Fruit fly (Drosophila melanogaster) whole organism, larva: ENCODE measurements around the gene CG31347.
A peak's percentile ranks its signal among the peaks of the same experiment; 100 is the strongest.

Experiments used
- noc ChIP-seq: fragments of 200-800 bp; sonication (Bioruptor generic); optimal IDR thresholded peaks from 3 replicates; lab custom pipeline; 2019; ENCODE audit warnings: missing biosample characterization, mild to moderate bottlenecking, missing genetic modification characterization, moderate library complexity

CG31347 gene

DNA sequence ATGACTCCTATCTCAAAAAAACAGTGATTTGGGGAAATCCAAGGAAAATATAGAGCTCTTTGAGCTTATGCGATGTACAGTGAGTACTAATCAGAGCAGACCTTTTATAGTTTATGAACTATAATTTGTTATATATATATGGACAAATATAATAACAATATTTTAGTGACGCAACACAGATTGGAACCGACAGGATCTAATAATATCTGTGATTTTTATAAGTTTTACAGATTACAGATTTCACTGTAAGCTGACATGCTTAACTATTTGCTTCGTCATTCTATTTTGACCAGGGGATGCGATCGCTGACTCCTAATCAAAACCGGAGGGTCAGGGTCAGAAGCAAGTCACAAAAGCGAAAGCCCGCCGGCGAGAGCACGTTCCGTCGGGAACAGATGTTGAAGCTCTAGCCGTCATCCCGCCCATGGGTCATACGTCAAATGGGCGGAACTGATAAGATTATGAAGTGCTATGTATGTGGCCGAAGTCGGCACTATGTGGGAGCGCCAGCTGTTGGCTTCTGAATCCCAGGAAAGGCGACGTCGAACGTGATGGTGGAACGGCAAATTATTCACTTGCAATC is 18.3 kb downstream of the CG31347 start, which contains the start of gene Gnmt:
Gnmt (plus strand) TSS at position 568 of the 583 bp plus-strand sequence.
- peak; percentile 88 for TF ChIP-seq noc (tag; lab: Kevin White, UChicago)

DNA sequence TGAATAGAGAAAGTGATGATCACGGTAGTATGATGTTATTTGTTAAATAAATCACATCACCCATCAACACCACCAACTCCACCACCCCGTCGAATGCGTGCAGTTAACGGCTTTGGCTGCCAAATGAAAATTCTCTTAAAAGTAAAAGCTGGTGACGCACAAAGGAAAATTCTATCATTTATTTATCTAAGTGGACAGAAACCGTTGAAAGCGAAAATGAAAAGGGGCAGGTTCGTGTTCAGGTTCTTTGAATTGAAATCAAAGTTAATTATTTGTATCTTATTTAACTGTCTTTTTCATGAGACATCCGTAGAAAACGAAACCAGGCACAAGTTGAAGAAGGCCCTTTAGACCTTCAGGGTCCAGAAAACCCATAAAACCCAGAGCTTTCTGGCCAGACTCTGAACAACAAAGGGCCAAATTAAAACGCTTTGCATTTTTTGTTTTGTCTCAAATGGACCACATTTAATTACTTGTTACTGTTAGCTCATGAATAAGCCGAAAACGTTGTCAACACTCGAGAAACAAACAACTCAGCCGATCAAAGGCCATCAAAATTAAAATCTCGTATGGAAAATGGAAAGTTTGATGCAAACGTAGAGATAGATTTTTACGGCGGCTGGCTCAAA is 26.1 kb downstream of the CG31347 start:
- TF ChIP-seq noc (tag; lab: Kevin White, UChicago): no peak

DNA sequence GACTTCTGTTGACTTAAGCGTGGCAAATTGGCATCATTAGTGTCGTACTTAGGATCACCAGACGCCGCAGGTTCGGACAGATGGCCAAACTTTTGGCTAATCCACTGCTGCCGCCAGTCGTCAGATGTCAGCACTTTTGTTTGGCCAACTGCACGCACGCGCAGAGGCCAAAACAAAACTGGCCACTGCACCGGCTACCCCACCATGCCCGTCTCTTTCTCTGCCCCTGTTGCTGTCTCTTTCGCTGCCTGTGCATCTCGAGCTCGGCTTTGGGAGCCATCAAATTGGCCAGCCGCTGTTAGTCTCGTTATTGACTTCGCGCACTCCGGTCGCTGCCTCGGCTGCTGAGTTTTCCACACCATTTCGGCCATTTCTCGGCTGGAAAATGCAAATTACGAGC is 29.9 kb downstream of the CG31347 start, which contains the start of gene CG14395:
CG14395 (plus strand) TSS at position 301 of the 400 bp plus-strand sequence.
- no peak for TF ChIP-seq noc (tag; lab: Kevin White, UChicago)

DNA sequence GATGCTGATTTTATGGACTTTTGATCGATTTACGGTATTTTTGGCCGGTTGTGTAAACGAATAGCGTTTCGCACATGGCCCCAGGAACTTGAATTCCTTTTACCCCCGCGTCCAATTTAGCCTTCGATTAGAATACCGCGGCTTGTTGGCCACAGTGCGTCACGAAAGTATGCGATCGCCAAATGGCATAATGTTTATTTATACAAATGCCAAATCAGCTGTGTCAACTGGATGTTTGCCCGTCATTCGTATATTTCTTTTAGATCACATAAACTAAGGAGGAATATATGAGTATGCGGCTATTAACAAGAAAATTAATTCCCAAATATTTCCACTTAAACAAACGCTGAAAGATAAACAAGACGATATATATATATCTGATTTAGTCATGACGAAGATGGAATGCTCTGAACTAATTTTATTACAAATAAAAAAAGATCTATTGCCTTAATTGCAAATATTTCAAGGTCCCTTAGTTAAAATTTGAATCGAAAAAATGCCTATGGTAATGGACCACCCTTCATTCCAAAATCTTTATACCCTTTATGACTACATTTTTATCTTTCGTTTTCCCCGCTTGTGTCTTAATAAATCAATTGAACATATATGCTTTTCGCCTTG is 35.3 kb downstream of the CG31347 start:
- TF ChIP-seq noc (tag; lab: Kevin White, UChicago): peak; percentile 9

DNA sequence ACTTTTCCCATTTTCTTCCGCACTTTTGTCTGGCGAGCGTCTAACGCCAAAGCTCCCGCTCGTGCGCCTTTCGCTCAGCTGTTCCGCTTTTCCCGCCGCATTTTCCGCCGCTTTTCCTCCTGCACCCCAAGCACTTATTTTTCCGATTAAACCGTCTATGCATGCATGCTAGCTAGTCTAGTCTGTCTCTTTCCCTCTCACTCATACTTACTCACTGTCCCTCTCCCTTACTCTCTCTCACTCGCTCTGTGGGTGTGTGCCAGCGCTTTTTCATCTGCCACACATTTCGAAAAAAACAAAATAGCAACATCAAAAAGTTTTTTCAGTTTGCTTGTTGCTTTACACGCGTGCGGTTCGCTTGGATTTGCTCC is 38.2 kb downstream of the CG31347 start, which contains the start of gene CG6225:
CG6225 (plus strand) TSS at position 325 of the 371 bp plus-strand sequence.
- TF ChIP-seq noc (tag; lab: Kevin White, UChicago): no peak

DNA sequence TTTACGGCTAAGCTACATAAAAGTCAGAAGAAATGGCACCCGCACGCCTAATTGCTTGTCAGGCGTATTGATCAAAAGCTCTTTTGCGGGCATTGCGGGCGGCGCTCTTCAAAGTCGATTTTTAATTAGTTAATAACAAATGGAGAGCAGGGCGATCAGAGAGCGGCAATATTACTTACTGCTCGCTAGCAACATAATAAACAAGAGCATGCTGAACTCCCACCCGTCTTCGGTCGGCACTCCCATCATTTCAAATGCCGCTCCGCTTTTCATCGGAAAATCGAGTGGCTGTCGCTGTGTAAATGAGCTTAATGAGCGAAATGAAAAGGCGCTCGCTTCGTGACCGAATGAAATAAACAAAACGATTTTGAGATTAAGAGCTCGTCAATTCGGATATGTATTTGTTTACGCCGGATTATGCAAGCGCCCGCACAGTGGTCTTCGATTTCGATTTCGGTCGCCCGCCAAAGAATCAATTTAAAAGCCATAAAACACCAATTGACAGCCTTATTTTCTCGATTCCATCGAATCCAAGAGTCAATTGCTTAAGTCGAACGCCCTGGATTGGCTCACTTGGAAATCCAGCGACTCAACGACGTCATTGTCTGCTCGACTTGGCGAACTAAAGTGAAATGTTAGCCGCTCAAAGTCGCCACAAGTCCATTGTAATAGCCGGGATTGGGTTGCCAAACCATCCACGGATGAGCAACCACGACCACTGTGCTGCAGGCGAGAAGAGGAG is 38.7 kb downstream of the CG31347 start:
- peak; percentile 67 for TF ChIP-seq noc (tag; lab: Kevin White, UChicago)

DNA sequence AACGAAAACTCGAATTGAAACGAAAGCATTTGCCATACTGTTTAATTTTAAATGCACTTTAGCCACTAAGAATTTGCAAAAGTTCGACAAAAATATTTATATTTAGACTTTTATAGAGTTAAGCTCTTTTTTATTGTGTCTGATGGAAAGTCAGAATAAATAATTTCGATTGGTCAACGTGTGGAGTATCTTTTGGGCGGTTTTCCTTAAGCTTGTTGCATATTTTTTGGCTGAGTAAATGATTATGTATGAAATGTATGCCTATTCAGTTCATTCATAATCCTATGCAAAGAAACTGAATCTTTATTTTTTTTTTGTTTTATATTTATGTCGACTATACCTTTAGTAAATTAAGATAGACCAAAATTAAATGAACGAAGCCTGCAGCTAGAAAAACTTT is 39.7 kb downstream of the CG31347 start:
- TF ChIP-seq noc (tag; lab: Kevin White, UChicago): no peak

DNA sequence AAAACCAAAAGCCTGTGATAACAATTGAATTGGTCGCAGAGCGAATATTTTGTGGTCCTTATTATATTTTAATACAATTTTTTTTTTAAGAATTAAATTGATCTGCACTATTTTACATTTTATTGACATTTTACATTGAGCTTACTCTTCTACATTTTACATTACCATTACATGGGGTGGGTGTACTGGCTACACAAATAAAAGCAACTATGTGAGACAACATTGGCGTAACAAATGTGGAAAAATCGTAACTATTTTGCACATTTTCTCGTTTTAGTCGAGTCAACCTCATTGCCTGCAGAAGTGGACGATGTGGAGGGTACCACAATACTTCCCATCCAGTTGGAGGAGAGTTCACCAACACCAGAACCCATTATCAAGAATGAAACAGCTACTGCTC is 41.9 kb downstream of the CG31347 start:
- no peak for TF ChIP-seq noc (tag; lab: Kevin White, UChicago)

DNA sequence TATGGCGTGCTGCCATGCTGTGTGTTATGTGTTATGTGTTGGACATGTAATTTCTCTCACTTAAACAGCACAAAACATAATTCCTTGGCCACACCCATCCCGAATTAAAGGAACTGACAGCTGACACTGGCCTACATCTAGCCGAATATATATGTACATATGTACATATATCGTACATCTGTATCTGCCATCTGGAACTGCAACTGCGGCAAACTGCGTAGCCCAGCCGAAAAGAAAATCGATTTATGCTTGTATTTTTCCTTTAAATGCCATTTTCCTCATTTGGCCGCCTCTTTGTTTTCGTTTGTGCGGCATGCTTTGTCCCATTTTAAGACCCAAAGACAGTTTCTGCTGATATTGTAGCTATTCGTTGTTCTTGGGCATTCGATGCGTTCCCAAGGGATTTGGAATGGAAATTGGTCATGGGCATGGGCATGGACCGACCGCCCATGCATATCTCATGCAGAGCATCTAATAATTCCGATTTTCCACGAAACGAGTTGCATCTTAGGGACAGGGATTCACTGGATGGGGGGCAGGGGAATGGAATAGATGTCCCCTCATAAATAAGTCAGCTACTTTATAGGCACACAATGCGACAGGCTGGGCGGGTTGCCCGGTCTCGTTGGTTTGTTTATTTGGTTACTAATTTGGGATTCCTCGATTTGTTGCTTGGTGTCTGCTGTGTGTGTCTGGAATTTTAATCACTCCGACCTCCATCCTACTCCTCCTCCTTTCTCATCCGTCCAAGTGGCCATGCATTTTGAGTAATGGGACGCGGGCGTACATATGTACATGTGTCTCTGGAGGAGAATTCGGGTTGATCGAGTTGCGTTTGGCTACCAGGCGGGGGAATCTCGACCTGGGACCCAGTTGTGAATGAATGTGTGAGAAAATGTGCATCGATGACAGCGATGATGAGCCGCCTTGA is 43.0 kb downstream of the CG31347 start:
- no peak for TF ChIP-seq noc (tag; lab: Kevin White, UChicago)

DNA sequence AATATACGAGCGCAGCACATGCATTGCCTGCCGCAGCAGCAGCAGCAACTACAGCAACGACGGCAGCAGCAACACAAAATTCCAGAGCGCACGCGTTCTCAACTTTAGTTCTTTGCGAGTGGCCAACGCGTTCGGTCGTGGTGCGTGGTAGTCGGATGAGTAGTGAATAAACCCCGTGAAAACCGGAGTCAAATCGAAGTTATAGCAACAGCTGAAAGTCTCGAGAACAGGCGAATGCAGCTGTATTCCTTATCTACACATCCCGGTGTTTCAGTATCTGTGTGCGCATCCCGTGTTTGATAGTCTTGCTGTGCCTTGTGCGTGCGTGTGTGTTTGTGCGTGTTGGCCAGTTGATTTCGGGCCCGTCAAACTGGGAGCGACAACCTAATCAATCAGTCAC is 44.4 kb downstream of the CG31347 start, which contains the start of gene Dtg:
Dtg (plus strand) TSS at position 105 of the 400 bp plus-strand sequence.
- no peak for TF ChIP-seq noc (tag; lab: Kevin White, UChicago)

DNA sequence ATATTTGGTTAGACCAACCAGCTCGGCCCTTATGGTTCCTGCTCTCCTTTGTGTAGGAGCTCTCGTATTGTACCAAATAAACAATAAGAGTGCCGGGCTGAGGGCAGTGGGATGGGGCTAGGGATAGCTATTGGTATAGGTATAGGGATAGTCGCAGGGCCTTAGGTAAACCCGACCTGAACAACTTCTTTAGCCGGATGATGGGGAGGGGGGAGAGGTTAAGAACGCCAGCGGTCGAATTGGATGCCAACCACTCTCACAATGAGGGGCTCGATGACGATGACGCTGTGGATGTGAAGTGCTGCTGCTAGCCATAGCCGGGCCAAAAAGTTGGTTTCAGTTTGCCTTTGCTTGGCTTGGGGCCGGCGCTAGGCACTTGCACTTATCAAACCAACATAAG is 45.0 kb downstream of the CG31347 start:
- TF ChIP-seq noc (tag; lab: Kevin White, UChicago): no peak

DNA sequence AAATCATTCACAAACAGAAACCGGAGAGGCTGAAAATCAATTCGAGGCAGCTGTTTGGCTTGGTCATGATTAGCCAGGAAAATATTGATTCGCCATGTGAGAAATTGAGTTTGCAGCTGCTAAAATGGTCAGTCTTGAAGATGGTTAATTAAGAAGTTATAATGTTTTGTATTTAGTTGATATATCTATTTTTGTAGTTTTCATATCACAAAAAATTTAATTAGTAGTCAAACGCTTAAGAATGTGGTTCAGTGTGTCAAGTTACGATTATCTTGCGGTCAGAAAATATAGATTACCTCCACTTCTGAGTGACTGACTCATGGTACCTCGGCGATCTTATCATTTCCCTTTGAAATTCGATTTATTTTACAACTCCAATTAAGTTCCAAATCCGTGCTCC is 45.5 kb downstream of the CG31347 start:
- TF ChIP-seq noc (tag; lab: Kevin White, UChicago): no peak

DNA sequence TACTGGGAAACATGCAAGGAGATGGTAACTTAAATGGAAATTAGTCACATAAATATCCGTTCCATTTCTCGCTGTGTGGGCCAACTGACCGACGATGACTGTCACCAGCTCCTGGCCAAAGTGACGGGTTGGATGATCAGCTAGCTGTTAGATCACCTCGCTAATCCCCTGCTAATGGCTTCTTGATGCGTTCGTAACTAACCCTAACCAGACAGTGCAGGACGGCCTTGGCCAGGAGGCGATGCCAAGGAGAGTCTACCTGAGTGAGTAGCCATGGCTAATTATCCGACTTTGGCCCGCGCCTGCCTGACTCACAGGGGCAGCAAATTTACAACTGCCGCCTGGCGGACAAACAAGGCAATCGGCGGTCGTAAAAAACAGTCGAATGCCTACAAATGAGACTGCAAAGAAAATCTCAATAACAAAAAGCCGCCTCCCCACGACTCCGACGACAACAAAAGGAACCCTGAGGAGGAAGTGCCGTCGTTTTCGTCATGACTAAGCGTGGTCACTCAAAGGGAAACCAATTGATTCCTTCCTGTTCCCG is 46.6 kb downstream of the CG31347 start:
- TF ChIP-seq noc (tag; lab: Kevin White, UChicago): no peak

DNA sequence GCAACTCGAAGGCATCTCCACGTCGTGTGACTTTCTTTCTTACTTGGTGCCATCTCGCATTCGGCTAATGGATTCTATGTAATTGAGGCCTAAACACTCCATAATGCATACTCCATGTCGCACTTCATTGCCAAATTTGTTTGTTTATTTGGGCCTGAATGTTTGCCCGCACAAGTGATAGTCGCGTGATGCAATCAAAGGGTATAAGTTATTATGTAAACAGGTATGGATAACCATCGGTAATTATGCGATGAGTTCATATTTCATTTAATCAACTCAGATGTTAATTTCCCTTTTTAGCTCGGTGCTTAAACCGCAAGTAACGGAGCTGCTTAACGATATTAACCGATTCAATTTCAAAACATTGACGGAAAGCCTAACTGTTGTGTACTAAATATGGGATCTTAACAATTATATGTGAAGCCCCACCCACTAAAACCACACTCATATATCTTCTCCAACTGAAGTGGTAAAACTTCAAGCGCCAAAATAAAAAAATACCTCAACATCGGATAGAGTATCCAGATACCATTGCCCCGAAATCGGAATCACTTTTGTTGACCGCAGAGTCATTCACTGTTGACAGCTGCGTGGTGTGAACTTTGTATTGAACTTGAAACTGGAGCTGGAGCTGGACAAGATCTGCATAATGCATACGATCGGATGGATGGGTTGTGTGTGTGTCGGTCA is 47.6 kb downstream of the CG31347 start:
- no peak for TF ChIP-seq noc (tag; lab: Kevin White, UChicago)
